Worm (Caenorhabditis elegans) whole organism, L2 larva: ENCODE results near the gene wdr-37.

Experiments
- F13H6.1 ChIP-seq: sonication (generic microtip); optimal IDR thresholded peaks from 2 replicates; lab custom pipeline; 2016; ENCODE audit warnings: missing genetic modification characterization, missing compliant biosample characterization
- dmd-4 ChIP-seq: sonication (generic microtip); optimal IDR thresholded peaks from 2 replicates; lab custom pipeline; 2017; ENCODE audit warnings: missing biosample characterization, missing genetic modification characterization
- nhr-237 ChIP-seq: fragments of 150-350 bp; optimal IDR thresholded peaks from 2 replicates; lab custom pipeline; 2014; ENCODE audit warnings: missing biosample characterization, missing genetic modification characterization
- nhr-25 ChIP-seq: fragments of 150-350 bp; sonication (generic microtip); optimal IDR thresholded peaks from 3 replicates; lab custom pipeline; 2014; ENCODE audit warnings: missing biosample characterization, missing genetic modification characterization
- unc-62 ChIP-seq: fragments of 150-350 bp; optimal IDR thresholded peaks from 2 replicates; lab custom pipeline; 2014; ENCODE audit warnings: missing biosample characterization, missing genetic modification reagents, missing genetic modification characterization
- zag-1 ChIP-seq: fragments of 150-350 bp; optimal IDR thresholded peaks from 2 replicates; lab custom pipeline; 2014; ENCODE audit warnings: missing biosample characterization, missing genetic modification characterization

ce11 chrIII:5599958-5600357 is at the start of gene wdr-37:
- TF ChIP-seq zag-1 (no peak), F13H6.1 (tag; lab: Kevin White, UChicago) (no peak), unc-62 (GFP tag; lab: Kevin White, UChicago) (no peak), nhr-237 (tag; lab: Kevin White, UChicago) (no peak), dmd-4 (no peak), nhr-25 (tag; lab: Kevin White, UChicago) (peak; percentile 5)
